Worm (Caenorhabditis elegans): Measurements from ENCODE around the gene flp-1.
A peak's percentile ranks its signal among the peaks of the same experiment; 100 is the strongest.

The flp-1 gene

ce11 chrIV:9121545-9121944, 23.0 kb upstream of the flp-1 start (continued):
- TF ChIP-seq mef-2 (tag; optimal IDR thresholded peaks at IDR 0.05) (no peak), nhr-20 (tag; optimal IDR thresholded peaks at IDR 0.05) (peak; percentile 64), ztf-4 (tag; optimal IDR thresholded peaks at IDR 0.05) (no peak), pag-3 (tag; optimal IDR thresholded peaks at IDR 0.05; ENCODE audit: borderline replicate concordance, insufficient read depth) (no peak), tlp-1 (tag; optimal IDR thresholded peaks at IDR 0.05) (no peak), nhr-84 (tag; optimal IDR thresholded peaks at IDR 0.05) (no peak)

ce11 chrIV:9130605-9131004, 13.9 kb upstream of the flp-1 start:
- TF ChIP-seq efl-1 (optimal IDR thresholded peaks at IDR 0.05): no peak
- peak in 1 of 2 experiments; percentile 69 for TF ChIP-seq efl-1 (GFP tag; optimal IDR thresholded peaks at IDR 0.05 in 1 of 2)
- no peak for TF ChIP-seq ces-1 (GFP tag; optimal IDR thresholded peaks at IDR 0.05)
- TF ChIP-seq nhr-85 (tag): peak; percentile 56
- TF ChIP-seq nhr-11 (tag; optimal IDR thresholded peaks at IDR 0.05): no peak
- TF ChIP-seq hlh-17 (GFP tag; optimal IDR thresholded peaks at IDR 0.05; ENCODE audit: borderline replicate concordance): no peak
- no peak for TF ChIP-seq mdl-1 (tag; optimal IDR thresholded peaks at IDR 0.05)
- peak; percentile 8 for TF ChIP-seq snpc-4 (tag; optimal IDR thresholded peaks at IDR 0.05)
- no peak for TF ChIP-seq ceh-88 (GFP tag; IDR thresholded peaks at IDR 0.05)

- TF ChIP-seq skn-1 (tag; optimal IDR thresholded peaks at IDR 0.05) (no peak), sox-4 (tag; optimal IDR thresholded peaks at IDR 0.05) (no peak), sup-37 (GFP tag; optimal IDR thresholded peaks at IDR 0.05) (no peak), ces-1 (GFP tag; optimal IDR thresholded peaks at IDR 0.05) (no peak), ztf-4 (tag; optimal IDR thresholded peaks at IDR 0.05) (no peak), hpl-2 (GFP tag; optimal IDR thresholded peaks at IDR 0.05) (no peak), nhr-76 (tag; optimal IDR thresholded peaks at IDR 0.05) (no peak), unc-130 (tag; optimal IDR thresholded peaks at IDR 0.05) (no peak), blmp-1 (tag; optimal IDR thresholded peaks at IDR 0.05) (no peak), pqm-1 (tag; optimal IDR thresholded peaks at IDR 0.05) (no peak), lir-3 (tag; optimal IDR thresholded peaks at IDR 0.05; ENCODE audit: poor library complexity) (no peak), snu-23 (GFP tag; optimal IDR thresholded peaks at IDR 0.05) (no peak), ceh-63 (GFP tag; optimal IDR thresholded peaks at IDR 0.05) (no peak)
Observed at ce11 chrIV:9135377-9135776, 9.1 kb upstream of the flp-1 start, which contains the start of gene delm-1. delm-1 (minus strand) TSS chrIV:9135477.

ce11 chrIV:9140172-9140805, 4.2 kb upstream of the flp-1 start:
- TF ChIP-seq sox-4 (tag; optimal IDR thresholded peaks at IDR 0.05) (no peak), mab-9 (GFP tag; IDR thresholded peaks at IDR 0.05) (no peak), nhr-84 (tag; optimal IDR thresholded peaks at IDR 0.05) (no peak)

ce11 chrIV:9146111-9146510, 1.6 kb downstream of the flp-1 start, which contains the start of gene daf-10:
daf-10 (minus strand) TSS chrIV:9146211.
- TF ChIP-seq fkh-8 (tag; optimal IDR thresholded peaks at IDR 0.05): peak; percentile 2
- TF ChIP-seq efl-1 (optimal IDR thresholded peaks at IDR 0.05): no peak
- peak in 1 of 2 experiments; percentile 43 for TF ChIP-seq efl-1 (GFP tag; optimal IDR thresholded peaks at IDR 0.05 in 1 of 2)
- TF ChIP-seq ceh-8 (GFP tag; optimal IDR thresholded peaks at IDR 0.05): no peak
- TF ChIP-seq nhr-71 (tag; optimal IDR thresholded peaks at IDR 0.05): no peak

- TF ChIP-seq blmp-1 (tag; optimal IDR thresholded peaks at IDR 0.05) (peak; percentile 34), lin-15B (tag; optimal IDR thresholded peaks at IDR 0.05) (peak; percentile 75), xbp-1 (tag; optimal IDR thresholded peaks at IDR 0.05) (peak; percentile 51), efl-1 (optimal IDR thresholded peaks at IDR 0.05) (peak; percentile 82 to 87), efl-1 (GFP tag; optimal IDR thresholded peaks at IDR 0.05 in 1 of 2) (peak; percentile 83 to 98), nhr-90 (tag; optimal IDR thresholded peaks at IDR 0.05; ENCODE audit: poor library complexity) (peak; percentile 23), aly-2 (tag; optimal IDR thresholded peaks at IDR 0.05) (peak; percentile 59), ama-1 (optimal IDR thresholded peaks at IDR 0.05) (no peak), ztf-4 (tag; optimal IDR thresholded peaks at IDR 0.05) (no peak), nhr-12 (tag; optimal IDR thresholded peaks at IDR 0.05) (no peak), skn-1 (tag; optimal IDR thresholded peaks at IDR 0.05) (peak; percentile 59), tlp-1 (tag; optimal IDR thresholded peaks at IDR 0.05) (no peak), tbx-2 (tag; optimal IDR thresholded peaks at IDR 0.05) (peak; percentile 62), pqm-1 (tag; optimal IDR thresholded peaks at IDR 0.05) (no peak), nhr-84 (tag; optimal IDR thresholded peaks at IDR 0.05) (no peak), mdl-1 (tag; optimal IDR thresholded peaks at IDR 0.05) (peak in 1 of 2 experiments; percentile 28), unc-86 (tag; optimal IDR thresholded peaks at IDR 0.05) (no peak), nhr-71 (tag; optimal IDR thresholded peaks at IDR 0.05) (peak; percentile 76), egl-13 (tag; optimal IDR thresholded peaks at IDR 0.05) (no peak), hlh-4 (tag; optimal IDR thresholded peaks at IDR 0.05) (no peak), nhr-28 (tag; optimal IDR thresholded peaks at IDR 0.05) (no peak)
Observed at ce11 chrIV:9146819-9147518, 2.5 kb downstream of the flp-1 start, which contains the start of the genes rpb-12 and aly-2. rpb-12 (minus strand) TSS chrIV:9146869. aly-2 (plus strand) TSS chrIV:9147468.

Data from whole organism, L1 larva.